Fruit fly (Drosophila melanogaster): Measurements from ENCODE around the gene CG15169.

CG15169 gene

dm6 chr2L:19011895-19012645, 21.2 kb downstream of the CG15169 start (continued):
- peak; percentile 8 for TF ChIP-seq CG6765 (GFP tag; optimal IDR thresholded peaks at IDR 0.05)
- TF ChIP-seq sr (GFP tag; IDR thresholded peaks at IDR 0.05) = no peak
- peak; percentile 78 for TF ChIP-seq CG6272 (GFP tag; IDR thresholded peaks at IDR 0.05)
- TF ChIP-seq Taf1 (GFP tag; IDR thresholded peaks at IDR 0.05) = peak; percentile 71
- TF ChIP-seq rib (GFP tag; IDR thresholded peaks at IDR 0.05) = no peak
- TF ChIP-seq Elba2 (GFP tag; optimal IDR thresholded peaks at IDR 0.05) = no peak
- no peak for TF ChIP-seq mld (GFP tag; IDR thresholded peaks at IDR 0.05; ENCODE audit: partially characterized antibody)
- TF ChIP-seq schlank (tag; optimal IDR thresholded peaks at IDR 0.05) = peak; percentile 75
- no peak for TF ChIP-seq vnd (GFP tag; IDR thresholded peaks at IDR 0.05; ENCODE audit: partially characterized antibody)
- no peak for TF ChIP-seq Dip2 (GFP tag; IDR thresholded peaks at IDR 0.05)
- peak; percentile 59 for TF ChIP-seq CG8388 (GFP tag; optimal IDR thresholded peaks at IDR 0.05)
- TF ChIP-seq z (GFP tag; IDR thresholded peaks at IDR 0.05) = no peak
- TF ChIP-seq fru (optimal IDR thresholded peaks at IDR 0.05) = no peak
- TF ChIP-seq CG9609 (GFP tag; optimal IDR thresholded peaks at IDR 0.05) = peak; percentile 83
- peak; percentile 75 for TF ChIP-seq peb (GFP tag; IDR thresholded peaks at IDR 0.05)
- no peak for TF ChIP-seq TFAM (GFP tag; optimal IDR thresholded peaks at IDR 0.05)
- no peak for TF ChIP-seq Dll (GFP tag; IDR thresholded peaks at IDR 0.05; ENCODE audit: partially characterized antibody)
- no peak for TF ChIP-seq CG31388 (GFP tag; optimal IDR thresholded peaks at IDR 0.05)
- TF ChIP-seq yki (optimal IDR thresholded peaks at IDR 0.05) = no peak
- peak; percentile 75 for TF ChIP-seq CG10979 (tag; optimal IDR thresholded peaks at IDR 0.05)
- TF ChIP-seq Adf1 (GFP tag; IDR thresholded peaks at IDR 0.05) = peak; percentile 65; the same call in 1 of the 2 replicates
- TF ChIP-seq Hey (tag; optimal IDR thresholded peaks at IDR 0.05) = peak; percentile 100
- peak; percentile 45 for TF ChIP-seq corto (GFP tag; optimal IDR thresholded peaks at IDR 0.05)
- TF ChIP-seq CG11398 (GFP tag; optimal IDR thresholded peaks at IDR 0.05) = peak; percentile 65
- TF ChIP-seq NfI (GFP tag; optimal IDR thresholded peaks at IDR 0.05) = peak; percentile 83
- TF ChIP-seq CG2116 (GFP tag; optimal IDR thresholded peaks at IDR 0.05) = peak; percentile 22
- TF ChIP-seq run (tag; optimal IDR thresholded peaks at IDR 0.05) = peak; percentile 33
- peak; percentile 86 for TF ChIP-seq bab2 (GFP tag; optimal IDR thresholded peaks at IDR 0.05)
- no peak for TF ChIP-seq nom (GFP tag; optimal IDR thresholded peaks at IDR 0.05)
- peak; percentile 33 for TF ChIP-seq CG34376 (GFP tag; optimal IDR thresholded peaks at IDR 0.05)
- peak; percentile 57 for TF ChIP-seq repo (GFP tag; optimal IDR thresholded peaks at IDR 0.05)
- TF ChIP-seq psq (GFP tag; optimal IDR thresholded peaks at IDR 0.05) = no peak
- TF ChIP-seq CG17328 (GFP tag; IDR thresholded peaks at IDR 0.05) = peak; percentile 75
- TF ChIP-seq tup (GFP tag; optimal IDR thresholded peaks at IDR 0.05) = peak; percentile 71
- no peak for TF ChIP-seq prd (optimal IDR thresholded peaks at IDR 0.05)
- TF ChIP-seq prd (GFP tag; IDR thresholded peaks at IDR 0.05) = peak; percentile 92
- peak; percentile 23 for TF ChIP-seq wek (GFP tag; optimal IDR thresholded peaks at IDR 0.05)
- TF ChIP-seq CG7271 (tag; optimal IDR thresholded peaks at IDR 0.05) = no peak
- TF ChIP-seq D19A (tag; optimal IDR thresholded peaks at IDR 0.05) = peak; percentile 69
- TF ChIP-seq kah (GFP tag; optimal IDR thresholded peaks at IDR 0.05) = no peak
- peak; percentile 44 for TF ChIP-seq CG8281 (tag; optimal IDR thresholded peaks at IDR 0.05)
- TF ChIP-seq pan (optimal IDR thresholded peaks at IDR 0.05) = no peak
- peak in 1 of 2 experiments; percentile 89 for TF ChIP-seq pan (GFP tag; optimal IDR thresholded peaks at IDR 0.05 in 1 of 2, IDR thresholded peaks at IDR 0.05 in 1 of 2)
- TF ChIP-seq salm (tag; optimal IDR thresholded peaks at IDR 0.05) = peak; percentile 51
- TF ChIP-seq gem (tag; optimal IDR thresholded peaks at IDR 0.05) = peak; percentile 87
- TF ChIP-seq chinmo (GFP tag; IDR thresholded peaks at IDR 0.05; ENCODE audit: partially characterized antibody) = no peak
- TF ChIP-seq bbx (GFP tag; IDR thresholded peaks at IDR 0.05; ENCODE audit: partially characterized antibody) = no peak
- TF ChIP-seq CG1603 (tag; optimal IDR thresholded peaks at IDR 0.05) = peak; percentile 85
- peak; percentile 75 for TF ChIP-seq CG18619 (GFP tag; optimal IDR thresholded peaks at IDR 0.05)
- peak; percentile 81 for TF ChIP-seq CG4730 (GFP tag; IDR thresholded peaks at IDR 0.05)

All from whole organism, embryonic.